Fruit fly (Drosophila melanogaster) Kc167 (cell line): ENCODE measurements around the gene CG5810.

ENCODE experiments used
- Sin3A ChIP-seq: fragments of >200 bp; optimal IDR thresholded peaks from 2 replicates; lab custom pipeline; 2018; ENCODE audit warnings: missing external identifiers
- insv ChIP-seq: fragments of >200 bp; optimal IDR thresholded peaks from 3 replicates; lab custom pipeline; 2018; ENCODE audit warnings: missing external identifiers

DNA sequence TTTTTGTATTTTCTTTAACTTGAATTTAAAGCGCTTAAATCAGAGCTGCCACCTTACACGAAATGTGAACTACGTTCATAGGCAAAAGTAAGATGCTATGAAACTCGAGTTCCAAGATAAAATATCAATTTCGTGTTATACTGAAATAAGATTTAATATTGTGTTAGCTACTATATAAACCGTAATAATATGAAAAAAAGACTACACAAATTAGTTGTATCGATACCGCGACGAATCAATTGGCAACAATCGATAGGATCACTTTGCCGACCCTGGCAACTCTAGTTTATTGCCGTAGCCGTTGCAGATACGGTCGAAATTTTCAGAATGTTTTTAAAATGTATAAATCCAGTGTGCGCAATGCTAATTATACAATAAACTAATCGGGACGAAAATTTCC lies 23.1 kb upstream of the CG5810 start, which contains the start of gene SNF4Agamma:
- TF ChIP-seq Sin3A (lab: Kevin White, UChicago) (no peak), insv (lab: Kevin White, UChicago) (no peak)
